Fruit fly (Drosophila melanogaster): Measurements from ENCODE around the gene STUB1.
A peak's percentile ranks its signal among the peaks of the same experiment; 100 is the strongest.

STUB1 gene

DNA sequence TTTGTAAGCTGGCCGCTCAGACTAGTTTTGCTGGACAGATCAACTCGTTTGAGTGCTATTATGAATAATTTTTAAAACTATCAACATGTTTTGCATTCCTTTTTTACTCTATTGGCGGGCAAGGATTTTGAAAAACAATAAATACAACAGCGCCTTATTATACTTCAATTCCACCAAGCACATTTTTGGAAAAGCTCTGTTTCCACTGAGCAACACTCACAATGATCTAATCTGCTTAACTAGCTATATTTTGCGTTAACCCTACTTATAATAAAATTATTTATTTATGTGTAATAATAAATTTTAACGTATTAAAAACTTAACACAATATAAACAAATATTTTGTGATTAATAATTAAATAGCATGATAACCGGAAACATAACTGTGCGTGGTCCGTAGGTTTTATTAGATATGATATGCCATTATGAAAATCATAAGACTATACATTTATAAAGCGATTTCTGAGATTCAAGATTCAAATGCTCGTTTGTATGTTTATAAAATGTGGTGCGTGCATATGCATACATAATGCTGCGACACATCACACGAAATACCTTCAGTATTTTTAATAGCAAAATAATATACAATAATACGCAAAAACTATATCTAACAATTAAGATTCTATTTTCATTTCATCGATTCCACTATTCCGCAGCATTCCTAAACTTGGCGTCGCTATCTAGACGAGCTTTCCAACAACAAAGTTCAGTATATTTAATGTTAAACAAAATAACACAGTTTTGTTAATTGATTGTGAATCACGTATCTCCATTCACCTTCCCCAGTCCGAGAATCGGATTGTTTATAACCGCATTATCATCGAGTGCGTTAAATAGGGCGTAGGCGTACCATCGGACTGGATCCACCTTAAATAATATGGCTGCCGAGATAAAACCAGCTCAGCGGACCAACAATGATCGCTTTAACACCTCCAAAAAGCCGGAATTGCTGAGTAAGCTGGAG is 14.4 kb upstream of the STUB1 start, which contains the start of the genes pie and Wdfy2:
Gene pie (minus strand): TSS at position 138 of the 964 bp plus-strand sequence.
Gene Wdfy2 (plus strand): TSS at position 649 of the 964 bp plus-strand sequence.
- TF ChIP-seq CG8478 (optimal IDR thresholded peaks at IDR 0.05), result no peak
- no peak for TF ChIP-seq CTCF (optimal IDR thresholded peaks at IDR 0.05)

DNA sequence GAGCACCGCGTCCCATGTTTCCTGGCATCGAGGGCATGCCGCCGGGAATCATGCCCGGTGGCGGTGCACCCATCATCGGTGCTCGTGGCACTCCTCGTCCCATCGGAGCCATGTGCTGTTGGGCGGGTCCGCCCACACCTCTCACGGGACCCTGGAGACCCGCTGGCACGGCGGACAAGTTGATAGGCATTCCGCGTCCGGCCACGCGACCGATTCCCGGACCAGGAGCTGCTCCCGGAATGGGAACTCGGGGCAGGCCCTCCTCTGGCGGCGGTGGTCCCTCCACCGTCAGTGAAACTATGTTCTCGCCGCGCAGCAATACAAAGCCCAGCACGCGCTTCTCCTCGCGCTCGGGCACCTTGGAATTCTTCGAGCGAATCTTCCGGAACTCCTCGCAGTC is 11.7 kb upstream of the STUB1 start:
- no peak for TF ChIP-seq CG8478 (optimal IDR thresholded peaks at IDR 0.05)
- TF ChIP-seq CTCF (optimal IDR thresholded peaks at IDR 0.05), result no peak

DNA sequence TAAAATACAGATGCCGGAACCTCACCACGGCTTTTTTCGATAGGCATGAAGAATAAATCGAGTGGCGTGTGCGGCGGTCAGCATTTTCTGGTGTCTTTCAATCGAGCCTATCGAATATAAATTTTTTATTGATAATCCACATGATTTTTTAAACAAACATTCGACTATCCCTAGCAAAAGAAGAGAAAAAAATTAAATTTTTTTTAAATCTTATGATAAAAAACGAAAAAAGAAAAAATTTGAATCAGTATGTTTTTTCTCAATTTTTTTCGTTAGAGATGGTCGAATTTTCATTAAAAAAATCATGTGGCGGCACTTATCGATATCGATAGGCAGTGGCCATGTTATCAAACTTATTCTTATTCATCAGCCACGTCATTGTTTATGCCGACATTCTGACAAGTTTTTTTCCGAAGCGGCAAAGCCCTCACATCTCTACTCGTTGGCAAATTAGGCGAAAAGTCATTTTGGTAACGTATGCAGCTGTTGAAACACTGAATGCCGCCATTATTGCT is 10.8 kb upstream of the STUB1 start, which contains the start of the genes SmB and KdelR:
Gene SmB (minus strand): TSS at position 94 of the 515 bp plus-strand sequence.
Gene KdelR (plus strand): TSS at position 354 of the 515 bp plus-strand sequence.
- no peak for TF ChIP-seq CTCF (optimal IDR thresholded peaks at IDR 0.05)

DNA sequence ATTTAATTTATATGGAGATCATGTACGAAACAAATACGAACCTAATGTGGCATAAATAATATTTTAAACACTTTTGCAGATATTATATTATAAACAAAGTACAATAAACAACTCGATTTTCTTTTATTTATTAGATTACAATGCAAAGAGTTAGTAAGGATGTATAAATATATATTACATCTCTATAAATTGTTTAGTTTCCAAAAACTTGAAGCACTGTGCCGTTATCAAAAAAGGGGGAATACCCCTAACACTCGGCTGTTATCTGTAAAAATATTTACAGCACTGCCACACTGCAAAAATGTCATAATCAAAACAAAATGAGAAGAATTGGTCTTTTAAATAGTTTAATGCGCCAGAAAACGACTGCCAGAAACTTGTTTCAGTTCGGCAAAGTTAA is 8.8 kb upstream of the STUB1 start, which contains the start of gene CG5188:
Gene CG5188 (plus strand): TSS at position 302 of the 400 bp plus-strand sequence.
- no peak for TF ChIP-seq CTCF (optimal IDR thresholded peaks at IDR 0.05)
- no peak for TF ChIP-seq CG8478 (optimal IDR thresholded peaks at IDR 0.05)

DNA sequence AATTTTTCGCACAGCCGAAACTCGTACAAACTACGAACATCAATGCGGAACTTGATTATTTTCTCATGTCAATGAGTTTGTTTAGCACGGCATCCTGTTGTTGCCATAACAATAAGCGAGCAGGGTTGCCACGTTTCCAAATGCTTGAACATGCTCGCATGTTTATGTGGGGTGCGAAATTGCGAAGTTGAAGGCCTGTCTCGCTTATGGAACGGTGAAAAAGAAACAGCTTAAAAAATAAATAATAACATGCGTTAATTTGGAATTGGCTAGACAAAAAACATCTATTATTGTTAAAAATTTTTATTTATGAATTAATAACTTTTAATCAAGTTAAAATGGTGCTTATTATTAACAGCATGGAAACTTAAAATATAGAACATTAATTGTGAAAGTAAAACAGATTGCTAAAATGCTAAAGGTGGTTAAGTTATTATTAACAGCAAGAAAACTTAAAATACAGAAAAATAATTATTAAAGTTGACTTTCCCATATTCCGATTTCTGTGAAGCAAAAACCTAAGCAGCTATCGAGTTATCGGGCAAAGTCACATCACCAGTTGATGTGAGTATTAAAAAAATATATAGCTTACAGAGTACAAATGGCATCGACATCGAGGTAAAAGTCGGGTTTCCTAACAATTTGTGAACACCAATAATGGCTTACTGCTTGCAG is 6.4 kb upstream of the STUB1 start, which contains the start of the genes Bug22 and TfIIB:
Gene Bug22 (minus strand): TSS at position 117 of the 675 bp plus-strand sequence.
Gene TfIIB (plus strand): TSS at position 537 of the 675 bp plus-strand sequence.
- TF ChIP-seq CTCF (optimal IDR thresholded peaks at IDR 0.05) (no peak), CG8478 (optimal IDR thresholded peaks at IDR 0.05) (no peak)

DNA sequence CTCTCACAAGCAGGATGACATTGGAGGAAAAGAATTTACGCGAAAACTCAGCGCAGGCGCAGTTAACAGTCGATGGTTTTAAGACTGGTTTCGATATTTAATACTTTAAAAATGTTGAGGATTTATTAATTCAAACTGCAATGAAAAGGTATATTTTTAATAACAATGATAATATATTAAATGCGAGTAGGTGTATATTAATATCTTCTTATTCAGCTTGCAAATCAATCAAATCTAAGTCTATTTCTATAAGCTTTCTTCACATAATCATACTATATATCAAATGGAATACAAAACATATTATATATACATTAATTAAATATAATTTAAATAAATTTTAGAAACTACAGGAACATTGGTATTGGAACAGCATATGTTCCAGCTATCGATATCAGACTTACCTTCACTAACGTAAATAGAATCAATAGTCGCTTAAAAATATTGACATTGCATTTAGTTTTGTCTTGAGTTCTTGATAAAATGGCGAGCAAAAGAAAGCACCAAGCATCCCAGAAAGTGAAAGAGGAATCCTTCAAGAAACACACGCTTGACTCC is 1.7 kb upstream of the STUB1 start, which contains the start of the genes TBC1D16 and holn1:
Gene TBC1D16 (minus strand): TSS at position 51 of the 555 bp plus-strand sequence.
Gene holn1 (plus strand): TSS at position 390 of the 555 bp plus-strand sequence.
- TF ChIP-seq CTCF (optimal IDR thresholded peaks at IDR 0.05), result no peak
- TF ChIP-seq CG8478 (optimal IDR thresholded peaks at IDR 0.05), result no peak

DNA sequence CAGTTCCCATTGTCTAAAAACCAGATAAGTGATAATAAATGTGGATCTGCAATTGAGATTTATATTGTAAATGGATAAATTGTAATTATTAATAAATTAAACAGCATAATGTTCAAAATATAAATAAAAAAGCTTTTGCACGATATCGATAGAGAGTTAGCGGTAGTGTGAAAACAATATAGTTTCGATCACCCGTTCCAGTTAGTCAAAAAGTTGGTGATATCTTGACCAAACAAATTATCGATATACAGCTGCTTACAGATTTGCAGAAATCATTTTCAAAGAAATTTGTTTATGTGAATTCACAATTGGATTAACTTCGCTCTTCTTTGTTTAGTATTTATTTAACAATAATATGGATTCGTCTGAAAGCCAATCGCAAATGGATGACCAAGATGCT is 1.8 kb downstream of the STUB1 start, which contains the start of gene Nse4:
Gene Nse4 (plus strand): TSS at position 267 of the 400 bp plus-strand sequence.
- TF ChIP-seq CG8478 (optimal IDR thresholded peaks at IDR 0.05), result no peak
- no peak for TF ChIP-seq CTCF (optimal IDR thresholded peaks at IDR 0.05)

DNA sequence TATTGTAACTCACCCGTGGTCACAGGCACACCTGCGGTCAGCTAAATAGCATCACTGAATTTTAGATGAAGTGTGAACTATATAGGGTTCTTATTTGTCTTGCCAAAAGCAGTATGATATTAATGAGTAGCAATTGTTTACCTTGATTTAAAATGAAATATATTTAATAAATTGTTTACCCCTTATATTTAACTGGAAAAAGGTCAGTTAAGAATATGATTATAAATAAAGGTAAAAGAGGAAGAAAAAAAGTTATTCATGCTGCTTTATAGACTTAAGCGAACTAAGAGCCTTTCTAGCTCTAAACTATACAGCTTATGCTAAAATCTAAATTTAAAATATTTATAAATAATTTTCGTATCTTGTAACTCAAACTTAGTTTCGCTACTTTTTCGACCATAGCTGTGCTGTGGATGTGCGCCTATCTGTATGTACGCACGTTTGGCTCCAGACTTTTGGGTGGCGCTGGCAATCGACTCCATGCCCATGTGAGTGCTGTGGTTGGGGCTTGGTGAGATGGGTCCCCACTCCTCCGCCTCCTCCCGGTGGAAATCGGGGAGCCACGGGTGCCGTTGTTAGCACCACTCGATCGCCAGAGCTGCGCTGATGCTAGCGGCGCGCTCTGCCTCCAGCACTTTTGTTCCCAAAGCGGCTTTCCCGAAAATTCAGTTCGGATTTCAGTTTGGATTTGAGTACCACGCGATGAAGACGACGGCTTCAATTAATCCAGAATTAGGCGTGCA is 4.9 kb downstream of the STUB1 start, which contains the start of gene loh:
Gene loh (plus strand): TSS at position 487 of the 743 bp plus-strand sequence.
- TF ChIP-seq CG8478 (optimal IDR thresholded peaks at IDR 0.05) (no peak), CTCF (optimal IDR thresholded peaks at IDR 0.05) (no peak)

DNA sequence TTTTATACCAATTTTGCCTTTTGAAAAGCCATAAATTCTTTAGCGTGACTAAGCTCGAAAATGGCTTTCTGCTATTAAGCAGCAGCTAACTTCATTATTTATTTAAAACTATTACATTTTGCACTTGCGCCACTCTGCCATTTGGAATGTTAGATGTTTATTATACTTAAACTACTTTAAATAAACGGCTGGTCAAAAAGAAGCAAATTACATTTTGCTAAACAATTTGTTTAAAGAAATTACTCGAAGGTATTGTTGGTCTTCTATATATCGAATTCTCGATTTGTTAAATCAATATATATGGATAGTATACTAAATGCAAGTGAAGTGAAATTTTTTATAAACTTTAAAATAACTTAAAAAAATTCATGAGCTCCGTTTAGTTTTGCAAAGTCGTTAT is 14.9 kb downstream of the STUB1 start, which contains the start of gene ppk10:
Gene ppk10 (minus strand): TSS at position 101 of the 400 bp plus-strand sequence.
- no peak for TF ChIP-seq CTCF (optimal IDR thresholded peaks at IDR 0.05)

DNA sequence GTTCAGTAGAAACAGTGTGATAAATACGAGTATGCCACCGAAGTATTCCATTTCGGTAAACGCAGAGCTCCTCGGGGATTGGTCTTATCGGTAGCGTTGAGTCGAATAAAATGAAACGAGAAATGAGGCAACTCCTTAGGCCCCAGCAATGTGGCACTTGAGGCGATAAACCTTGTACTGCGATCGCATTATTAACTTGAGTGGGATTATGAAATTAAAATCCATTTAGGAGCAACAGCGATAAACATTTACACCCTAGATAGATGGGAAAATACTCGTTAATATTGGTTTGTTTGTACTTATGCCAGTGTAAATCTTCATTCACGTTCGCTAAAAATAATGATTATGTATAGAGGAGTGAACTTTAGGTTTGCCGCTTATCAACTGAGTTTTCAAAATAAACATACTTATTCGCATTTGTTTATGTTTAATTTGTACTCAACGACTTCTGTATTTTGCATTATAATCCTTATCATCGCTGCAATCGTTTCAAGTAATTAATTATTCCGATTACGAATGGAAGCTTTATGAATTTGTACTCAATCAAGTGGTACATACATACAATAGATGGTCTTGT is 18.7 kb downstream of the STUB1 start:
- TF ChIP-seq CTCF (optimal IDR thresholded peaks at IDR 0.05) (no peak), CG8478 (optimal IDR thresholded peaks at IDR 0.05) (no peak)

DNA sequence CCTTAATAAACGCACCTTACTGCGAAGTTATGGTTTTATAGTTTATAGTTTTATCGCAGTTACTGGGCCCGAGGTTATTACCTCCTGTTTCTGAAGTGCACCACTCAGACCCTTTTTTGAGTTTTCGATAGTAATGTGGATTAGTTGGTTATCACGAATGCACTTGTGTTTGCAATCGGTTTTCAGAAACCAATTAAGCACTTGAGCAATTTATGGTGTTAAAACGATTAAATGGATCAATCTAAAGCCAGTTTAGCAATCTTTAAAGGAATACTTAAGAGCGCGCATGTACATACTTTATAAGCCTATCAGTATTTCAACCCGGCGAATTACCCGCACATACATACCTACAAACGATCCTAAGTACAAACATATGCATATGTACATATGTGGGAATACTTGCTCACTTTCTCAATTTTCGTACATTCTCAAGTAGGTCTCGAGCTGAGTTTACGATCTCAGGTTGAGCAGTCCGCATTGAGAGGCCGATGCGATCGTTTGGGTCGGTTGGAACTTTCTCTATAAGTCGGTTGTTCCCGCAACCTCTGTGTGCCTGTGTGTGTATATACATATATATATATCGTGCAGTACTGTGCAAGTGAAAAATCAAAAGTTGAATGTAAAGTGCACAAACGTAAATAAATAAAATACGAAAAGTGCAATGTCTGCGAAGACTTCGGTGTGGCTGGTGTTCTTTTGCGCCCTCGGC is 20.0 kb downstream of the STUB1 start, which contains the start of the genes LManI and LManII:
Gene LManI (minus strand): TSS at position 51 of the 709 bp plus-strand sequence.
Gene LManII (plus strand): TSS at position 468 of the 709 bp plus-strand sequence.
- TF ChIP-seq CG8478 (optimal IDR thresholded peaks at IDR 0.05) (no peak), CTCF (optimal IDR thresholded peaks at IDR 0.05) (no peak)

DNA sequence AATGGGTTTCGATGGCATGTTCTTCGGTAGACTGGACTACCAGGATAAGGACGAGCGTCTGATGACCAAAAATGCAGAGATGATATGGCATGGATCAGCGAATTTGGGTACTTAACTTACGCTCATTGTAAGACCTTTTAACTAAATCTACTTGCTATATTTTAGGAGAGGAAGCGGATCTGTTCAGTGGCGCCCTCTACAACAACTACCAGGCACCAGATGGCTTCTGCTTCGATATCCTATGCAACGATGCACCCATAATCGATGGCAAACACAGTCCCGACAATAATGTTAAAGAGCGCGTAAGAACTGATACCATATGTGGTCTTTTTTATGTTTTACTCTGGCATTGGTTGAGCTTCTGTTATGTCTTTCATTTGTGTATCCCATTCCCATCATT is 21.6 kb downstream of the STUB1 start:
- TF ChIP-seq CG8478 (optimal IDR thresholded peaks at IDR 0.05), result no peak
- peak; percentile 81 to 83 for TF ChIP-seq CTCF (optimal IDR thresholded peaks at IDR 0.05)

Data from S2 (cell line).